Fruit fly (Drosophila melanogaster) whole organism, embryonic: ENCODE data around the gene CG2120.
A peak's percentile ranks its signal among the peaks of the same experiment; 100 is the strongest.

Experiments used
- Asciz ChIP-seq: fragments of 200-800 bp; sonication (Bioruptor generic); optimal IDR thresholded peaks from 2 replicates; lab custom pipeline; 2017; ENCODE audit warnings: missing biosample characterization, mild to moderate bottlenecking, missing genetic modification characterization, missing genetic modification reagents
- Atf6 ChIP-seq: fragments of 200-800 bp; sonication (Bioruptor generic); IDR thresholded peaks from 2 replicates; pipeline ENCODE4 v1.3.6; 2022; ENCODE audit warnings: missing biosample characterization, missing genetic modification characterization
- B-H2 ChIP-seq: fragments of 200-800 bp; sonication (Bioruptor generic); optimal IDR thresholded peaks from 2 replicates; lab custom pipeline; 2018; ENCODE audit warnings: missing biosample characterization, mild to moderate bottlenecking, missing genetic modification characterization
- CG10959 ChIP-seq: fragments of 200-800 bp; sonication (Bioruptor generic); IDR thresholded peaks from 2 replicates; pipeline ENCODE4 v1.3.6; 2022; ENCODE audit warnings: missing biosample characterization, missing genetic modification characterization
- CG11085 ChIP-seq: fragments of 200-800 bp; sonication (Bioruptor generic); IDR thresholded peaks from 2 replicates; pipeline ENCODE4 v1.3.6; 2022; ENCODE audit warnings: missing biosample characterization, missing genetic modification characterization
- CG11723 ChIP-seq: fragments of 200-800 bp; sonication (Bioruptor generic); optimal IDR thresholded peaks from 2 replicates; lab custom pipeline; 2017; ENCODE audit warnings: missing biosample characterization, mild to moderate bottlenecking, missing genetic modification characterization
- CG12769 ChIP-seq: fragments of 200-800 bp; sonication (Bioruptor generic); optimal IDR thresholded peaks from 2 replicates; lab custom pipeline; 2019; ENCODE audit warnings: missing biosample characterization, mild to moderate bottlenecking, missing genetic modification characterization, moderate library complexity
- CG14441 ChIP-seq: fragments of 200-800 bp; sonication (Bioruptor generic); IDR thresholded peaks from 2 replicates; pipeline ENCODE4 v1.3.6; 2022; ENCODE audit warnings: missing biosample characterization, missing genetic modification characterization
- CG17186 ChIP-seq: fragments of 200-800 bp; sonication (Bioruptor generic); optimal IDR thresholded peaks from 3 replicates; lab custom pipeline; 2017; ENCODE audit warnings: missing biosample characterization, missing genetic modification reagents, missing genetic modification characterization
- CG17802 ChIP-seq: fragments of 200-800 bp; sonication (Bioruptor generic); optimal IDR thresholded peaks from 2 replicates; lab custom pipeline; 2018; ENCODE audit warnings: missing biosample characterization, mild to moderate bottlenecking, missing genetic modification characterization, moderate library complexity
- CG17829 ChIP-seq: fragments of 200-800 bp; optimal IDR thresholded peaks from 2 replicates; lab custom pipeline; 2019; ENCODE audit warnings: missing biosample characterization, mild to moderate bottlenecking, missing genetic modification characterization, moderate library complexity
- CG2202 ChIP-seq: fragments of 200-800 bp; sonication (Bioruptor generic); optimal IDR thresholded peaks from 2 replicates; lab custom pipeline; 2018; ENCODE audit warnings: missing biosample characterization, mild to moderate bottlenecking, missing genetic modification characterization
- CG30020 ChIP-seq: fragments of 200-800 bp; optimal IDR thresholded peaks from 2 replicates; lab custom pipeline; 2019; ENCODE audit warnings: missing biosample characterization, mild to moderate bottlenecking, missing genetic modification characterization, moderate library complexity
- CG30403 ChIP-seq: fragments of 200-800 bp; sonication (Bioruptor generic); optimal IDR thresholded peaks from 3 replicates; lab custom pipeline; 2016; ENCODE audit warnings: missing biosample characterization, missing genetic modification characterization
- CG31441 ChIP-seq: fragments of 200-800 bp; sonication (Bioruptor generic); IDR thresholded peaks from 2 replicates; pipeline ENCODE4 v1.3.6; 2022; ENCODE audit warnings: missing biosample characterization, missing genetic modification characterization
- CG32772 ChIP-seq: fragments of 200-800 bp; sonication (Bioruptor generic); IDR thresholded peaks from 2 replicates; pipeline ENCODE4 v1.3.6; 2022; ENCODE audit warnings: missing biosample characterization, missing genetic modification characterization
- CG3726 ChIP-seq: fragments of 200-800 bp; sonication (Bioruptor generic); IDR thresholded peaks from 3 replicates; pipeline ENCODE4, ENCODE4 v1.3.6; 2022; ENCODE audit warnings: missing biosample characterization, missing genetic modification characterization
- CG6272 ChIP-seq: fragments of 200-800 bp; sonication (Bioruptor generic); IDR thresholded peaks from 2 replicates; pipeline ENCODE4 v1.3.6; 2022; ENCODE audit warnings: missing biosample characterization, missing genetic modification characterization
- CG6654 ChIP-seq: fragments of 200-800 bp; sonication (Bioruptor generic); optimal IDR thresholded peaks from 2 replicates; lab custom pipeline; 2017; ENCODE audit warnings: missing biosample characterization, mild to moderate bottlenecking, missing genetic modification characterization
- CG7745 ChIP-seq: fragments of 200-800 bp; sonication (Bioruptor generic); optimal IDR thresholded peaks from 2 replicates; lab custom pipeline; 2018; ENCODE audit warnings: missing biosample characterization, mild to moderate bottlenecking, missing genetic modification characterization, moderate library complexity
- CG9817 ChIP-seq: fragments of 200-800 bp; sonication (Bioruptor generic); optimal IDR thresholded peaks from 2 replicates; lab custom pipeline; 2018; ENCODE audit warnings: missing biosample characterization, mild to moderate bottlenecking, missing genetic modification characterization, moderate library complexity
- CoRest ChIP-seq: fragments of 200-800 bp; sonication (Bioruptor generic); optimal IDR thresholded peaks from 3 replicates; lab custom pipeline; 2018; ENCODE audit warnings: missing biosample characterization, mild to moderate bottlenecking, missing genetic modification characterization, moderate library complexity
- Ets65A ChIP-seq: fragments of 200-800 bp; sonication (Bioruptor generic); peaks from one replicate; lab custom pipeline; 2016; ENCODE audit warnings: missing biosample characterization, missing genetic modification characterization
- MESR4 ChIP-seq: fragments of 200-800 bp; sonication (Bioruptor generic); optimal IDR thresholded peaks from 2 replicates; lab custom pipeline; 2018; ENCODE audit warnings: missing biosample characterization, mild to moderate bottlenecking, missing genetic modification characterization, moderate library complexity
- Sin3A ChIP-seq: fragments of >200 bp; optimal IDR thresholded peaks from 2 replicates; lab custom pipeline; 2018
- Usf ChIP-seq: fragments of 200-800 bp; sonication (Bioruptor generic); optimal IDR thresholded peaks from 2 replicates; lab custom pipeline; 2017; ENCODE audit warnings: missing genotype, missing biosample characterization, missing genetic modification characterization
- Xbp1 ChIP-seq: fragments of 200-800 bp; sonication (Bioruptor generic); optimal IDR thresholded peaks from 3 replicates; lab custom pipeline; 2016; ENCODE audit warnings: missing biosample characterization, mild to moderate bottlenecking, missing genetic modification characterization
- al ChIP-seq: fragments of 200-800 bp; sonication (Bioruptor generic); IDR thresholded peaks from 2 replicates; pipeline ENCODE4 v1.3.6; 2022; ENCODE audit warnings: missing biosample characterization, missing genetic modification characterization
- ara ChIP-seq: fragments of 200-800 bp; sonication (Bioruptor generic); IDR thresholded peaks from 2 replicates; pipeline ENCODE4 v1.3.6; 2022; ENCODE audit warnings: missing biosample characterization, missing genetic modification characterization
- ase ChIP-seq: fragments of 200-800 bp; sonication (Bioruptor generic); IDR thresholded peaks from 3 replicates; pipeline ENCODE4 v1.3.6; 2022; ENCODE audit warnings: missing biosample characterization, missing genetic modification characterization
- ash1 ChIP-seq: fragments of 200-800 bp; sonication (Bioruptor generic); optimal IDR thresholded peaks from 2 replicates; lab custom pipeline; 2018; ENCODE audit warnings: missing biosample characterization, mild to moderate bottlenecking, missing genetic modification characterization
- bcd ChIP-seq: fragments of 200-800 bp; sonication (Bioruptor generic); optimal IDR thresholded peaks from 2 replicates; lab custom pipeline; 2017; ENCODE audit warnings: missing biosample characterization, mild to moderate bottlenecking, missing genetic modification characterization
- bigmax ChIP-seq: fragments of 200-800 bp; sonication (Bioruptor generic); optimal IDR thresholded peaks from 2 replicates; lab custom pipeline; 2018; ENCODE audit warnings: missing biosample characterization, mild to moderate bottlenecking, missing genetic modification characterization
- bsh ChIP-seq, 2 experiments: fragments of 200-800 bp; sonication (Bioruptor generic); optimal IDR thresholded peaks; 2 replicates each; lab custom pipeline; 2017 to 2018; ENCODE audit warnings: mild to moderate bottlenecking in 2 of 2, missing biosample characterization in 2 of 2, missing genetic modification characterization in 2 of 2, moderate library complexity in 1 of 2
- cad ChIP-seq: fragments of >200 bp; optimal IDR thresholded peaks from 2 replicates; lab custom pipeline; 2017; ENCODE audit warnings: missing biosample characterization, missing genetic modification characterization
- cato ChIP-seq: fragments of 200-800 bp; sonication (Bioruptor generic); optimal IDR thresholded peaks from 2 replicates; lab custom pipeline; 2016; ENCODE audit warnings: missing biosample characterization, missing genetic modification characterization, borderline replicate concordance
- caup ChIP-seq: fragments of 200-800 bp; sonication (Bioruptor generic); optimal IDR thresholded peaks from 3 replicates; lab custom pipeline; 2017; ENCODE audit warnings: missing biosample characterization, mild to moderate bottlenecking, missing genetic modification characterization, moderate library complexity; ENCODE audit not compliant: severe bottlenecking
- dm ChIP-seq: fragments of 200-800 bp; sonication (Bioruptor generic); optimal IDR thresholded peaks from 3 replicates; lab custom pipeline; 2016; ENCODE audit warnings: missing biosample characterization, missing genetic modification characterization
- en ChIP-seq: fragments of 200-800 bp; sonication (Bioruptor generic); optimal IDR thresholded peaks from 2 replicates; lab custom pipeline; 2016; ENCODE audit warnings: missing biosample characterization, missing genetic modification characterization
- exex ChIP-seq: fragments of 200-800 bp; sonication (Bioruptor generic); optimal IDR thresholded peaks from 4 replicates; lab custom pipeline; 2018; ENCODE audit warnings: missing biosample characterization, mild to moderate bottlenecking, missing genetic modification characterization, moderate library complexity
- fd64A ChIP-seq: fragments of 200-800 bp; sonication (Bioruptor generic); optimal IDR thresholded peaks from 3 replicates; lab custom pipeline; 2018; ENCODE audit warnings: missing biosample characterization, mild to moderate bottlenecking, missing genetic modification characterization
- fru ChIP-seq: fragments of >200 bp; optimal IDR thresholded peaks from 2 replicates; lab custom pipeline; 2017
- grau ChIP-seq: fragments of 200-800 bp; optimal IDR thresholded peaks from 3 replicates; lab custom pipeline; 2019; ENCODE audit warnings: missing biosample characterization, mild to moderate bottlenecking, missing genetic modification characterization, moderate library complexity
- her ChIP-seq: fragments of 200-800 bp; sonication (Bioruptor generic); optimal IDR thresholded peaks from 2 replicates; lab custom pipeline; 2016; ENCODE audit warnings: missing biosample characterization, missing genetic modification characterization
- luna ChIP-seq: fragments of 200-800 bp; sonication (Bioruptor generic); optimal IDR thresholded peaks from 2 replicates; lab custom pipeline; 2016; ENCODE audit warnings: missing biosample characterization, missing genetic modification characterization
- mld ChIP-seq: fragments of 200-800 bp; sonication (Bioruptor generic); IDR thresholded peaks from 3 replicates; pipeline ENCODE4 v1.3.6; 2022; ENCODE audit warnings: missing biosample characterization, missing genetic modification characterization; ENCODE audit not compliant: partially characterized antibody
- pros ChIP-seq: fragments of 200-800 bp; sonication (Bioruptor generic); optimal IDR thresholded peaks from 3 replicates; lab custom pipeline; 2019; ENCODE audit warnings: missing biosample characterization, mild to moderate bottlenecking, missing genetic modification characterization, moderate library complexity
- shn ChIP-seq: fragments of 200-800 bp; sonication (Bioruptor generic); optimal IDR thresholded peaks from 3 replicates; lab custom pipeline; 2016; ENCODE audit warnings: missing biosample characterization, missing genetic modification characterization
- sim ChIP-seq: fragments of 200-800 bp; sonication (Bioruptor generic); IDR thresholded peaks from 2 replicates; pipeline ENCODE4 v1.3.6; 2022; ENCODE audit warnings: missing biosample characterization, missing genetic modification characterization
- sisA ChIP-seq: fragments of 200-800 bp; sonication (Bioruptor generic); IDR thresholded peaks from 2 replicates; pipeline ENCODE4 v1.3.6; 2022; ENCODE audit warnings: missing biosample characterization, missing genetic modification characterization
- tio ChIP-seq: fragments of 200-800 bp; sonication (Bioruptor generic); optimal IDR thresholded peaks from 2 replicates; lab custom pipeline; 2017; ENCODE audit warnings: missing biosample characterization, missing genetic modification characterization, inconsistent platforms
- tup ChIP-seq: fragments of 200-800 bp; sonication (Bioruptor generic); optimal IDR thresholded peaks from 2 replicates; lab custom pipeline; 2016; ENCODE audit warnings: missing biosample characterization, mild to moderate bottlenecking, missing genetic modification characterization, moderate library complexity

Gene CG2120

DNA sequence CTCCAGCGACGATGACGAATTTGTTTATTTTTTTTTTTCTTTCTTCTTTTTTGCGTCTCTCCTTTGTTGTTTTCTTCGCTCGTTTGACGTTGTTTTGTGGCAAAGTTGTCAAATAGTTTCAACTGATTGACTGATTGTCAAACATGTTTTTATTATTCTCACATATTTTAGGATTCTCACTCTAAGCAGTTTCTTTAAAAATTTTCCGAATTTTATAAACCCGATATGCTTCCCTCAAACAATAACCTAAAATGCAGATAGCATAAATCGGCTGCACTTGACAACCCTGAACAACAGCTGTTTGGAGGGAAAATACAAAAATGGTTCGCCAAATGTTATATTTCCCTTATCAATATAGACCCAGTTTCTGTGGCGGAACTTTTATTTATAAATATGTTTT is 7.9 kb downstream of the CG2120 start, which contains the start of gene CG17982 (continued):
- TF ChIP-seq B-H2 (GFP tag; lab: Kevin White, UChicago), result peak; percentile 91
- no peak for TF ChIP-seq CG7745 (tag; lab: Kevin White, UChicago)
- peak; percentile 46 for TF ChIP-seq CG17186
- TF ChIP-seq Xbp1 (GFP tag; lab: Kevin White, UChicago), result peak; percentile 88
- peak; percentile 85 for TF ChIP-seq CG17829 (tag; lab: Kevin White, UChicago)
- peak; percentile 81 for TF ChIP-seq CG10959
- peak; percentile 71 to 89 for TF ChIP-seq bsh (GFP tag; optimal IDR thresholded peaks at IDR 0.05; lab: Kevin White, UChicago)
- TF ChIP-seq CG3726 (GFP tag; lab: Robert Waterston, UW), result peak; percentile 68; the same call in 1 of the 3 replicates
- peak; percentile 51 for TF ChIP-seq MESR4
- TF ChIP-seq CG6654, result peak; percentile 45
- TF ChIP-seq CG32772 (GFP tag; lab: Robert Waterston, UW), result peak; percentile 73
- TF ChIP-seq dm, result peak; percentile 61
- TF ChIP-seq Atf6 (GFP tag; lab: Robert Waterston, UW), result peak; percentile 84
- TF ChIP-seq exex, result no peak
- TF ChIP-seq CoRest (tag; lab: Kevin White, UChicago), result peak; percentile 86
- TF ChIP-seq CG30020, result peak; percentile 64
- peak; percentile 82 for TF ChIP-seq caup
- TF ChIP-seq CG11085 (GFP tag; lab: Robert Waterston, UW), result peak; percentile 64
- TF ChIP-seq al (GFP tag; lab: Robert Waterston, UW), result peak; percentile 71
- TF ChIP-seq luna, result peak; percentile 79
- peak; percentile 86 for TF ChIP-seq CG30403 (GFP tag; lab: Kevin White, UChicago)
- peak; percentile 80 for TF ChIP-seq CG14441 (GFP tag; lab: Robert Waterston, UW)
- TF ChIP-seq Sin3A, result no peak
- peak; percentile 85 for TF ChIP-seq grau (tag; lab: Kevin White, UChicago)
- TF ChIP-seq CG6272 (GFP tag; lab: Robert Waterston, UW), result 0 out of 2 replicates have a peak, but pooled peaks have one; percentile 34
- TF ChIP-seq pros (GFP tag; lab: Kevin White, UChicago), result peak; percentile 3
- TF ChIP-seq ara (GFP tag; lab: Robert Waterston, UW), result peak; percentile 70
- TF ChIP-seq CG17802 (tag; lab: Kevin White, UChicago), result peak; percentile 24
- peak; percentile 73 for TF ChIP-seq sisA (GFP tag; lab: Robert Waterston, UW)
- TF ChIP-seq CG2202 (tag; lab: Kevin White, UChicago), result peak; percentile 71
- TF ChIP-seq cad (GFP tag; lab: Kevin White, UChicago), result no peak
- peak; percentile 45 for TF ChIP-seq fd64A (GFP tag; lab: Kevin White, UChicago)
- TF ChIP-seq ase (GFP tag; lab: Robert Waterston, UW), result peak; percentile 68; the same call in 2 of the 3 replicates
- TF ChIP-seq Ets65A (GFP tag; lab: Kevin White, UChicago), result peak; percentile 97
- TF ChIP-seq Usf (GFP tag; lab: Kevin White, UChicago), result peak; percentile 32
- TF ChIP-seq CG9817 (tag; lab: Kevin White, UChicago), result peak; percentile 89
- TF ChIP-seq bigmax (GFP tag; lab: Kevin White, UChicago), result peak; percentile 92
- peak; percentile 40 for TF ChIP-seq ash1
- TF ChIP-seq tio (GFP tag; lab: Kevin White, UChicago), result no peak
- TF ChIP-seq en, result peak; percentile 69
- TF ChIP-seq fru (lab: Kevin White, UChicago), result no peak
- peak; percentile 64 for TF ChIP-seq CG11723
- no peak for TF ChIP-seq mld (GFP tag; lab: Robert Waterston, UW)
- TF ChIP-seq bcd (GFP tag; lab: Kevin White, UChicago), result peak; percentile 75
- TF ChIP-seq Asciz (GFP tag; lab: Kevin White, UChicago), result no peak
- TF ChIP-seq sim (GFP tag; lab: Robert Waterston, UW), result no peak
- peak; percentile 68 for TF ChIP-seq tup (GFP tag; lab: Kevin White, UChicago)
- peak; percentile 80 for TF ChIP-seq shn (GFP tag; lab: Kevin White, UChicago)
- no peak for TF ChIP-seq CG12769 (tag; lab: Kevin White, UChicago)
- peak; percentile 80 for TF ChIP-seq CG31441 (GFP tag; lab: Robert Waterston, UW)
- TF ChIP-seq her (GFP tag; lab: Kevin White, UChicago), result peak; percentile 88
- peak; percentile 47 for TF ChIP-seq cato (GFP tag; lab: Kevin White, UChicago)
